Worm (Caenorhabditis elegans): ENCODE measurements around the gene dod-6.

Gene dod-6

DNA sequence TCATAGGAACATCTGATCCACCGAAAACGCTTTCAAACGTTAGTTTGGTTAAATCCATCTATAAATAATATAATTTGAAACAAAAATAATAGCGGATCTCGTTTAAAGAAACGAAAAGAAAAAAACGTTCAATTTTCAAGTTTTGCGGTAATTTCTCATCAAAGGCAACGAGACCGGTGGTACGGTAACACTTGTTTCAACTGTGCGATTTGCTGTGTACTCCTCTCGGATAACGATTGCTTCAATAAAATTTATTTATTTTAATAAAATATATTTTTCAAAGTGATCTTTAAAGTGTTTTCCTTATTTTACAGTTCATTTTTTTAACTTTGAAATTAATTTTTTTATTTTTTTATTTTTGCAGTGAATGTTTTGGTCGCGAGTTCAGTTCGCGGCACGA, 21.1 kb downstream of the dod-6 start, which contains the start of the genes rde-4 and cox-14 (continued):
- TF ChIP-seq hrde-1 (tag; optimal IDR thresholded peaks at IDR 0.05; ENCODE audit: borderline replicate concordance): no peak
- no peak for TF ChIP-seq hlh-26 (GFP tag; conservative IDR thresholded peaks at IDR 0.05)
- TF ChIP-seq lin-26 (GFP tag; IDR thresholded peaks at IDR 0.05): no peak
- TF ChIP-seq efl-1 (GFP tag; optimal IDR thresholded peaks at IDR 0.05): peak; percentile 48
- no peak for TF ChIP-seq nfya-1 (tag; optimal IDR thresholded peaks at IDR 0.05; ENCODE audit: borderline replicate concordance, insufficient read depth)
- no peak for TF ChIP-seq hmg-20 (GFP tag; IDR thresholded peaks at IDR 0.05)
- TF ChIP-seq lir-1 (GFP tag; conservative IDR thresholded peaks at IDR 0.05): no peak
- no peak for TF ChIP-seq mxl-1 (tag; optimal IDR thresholded peaks at IDR 0.05)
- no peak for TF ChIP-seq F55B11.4 (tag; optimal IDR thresholded peaks at IDR 0.05; ENCODE audit: borderline replicate concordance, insufficient read depth)
- TF ChIP-seq ceh-58 (GFP tag; IDR thresholded peaks at IDR 0.05): no peak
- peak; percentile 88 for TF ChIP-seq lsl-1 (GFP tag; optimal IDR thresholded peaks at IDR 0.05)
- TF ChIP-seq madf-3 (GFP tag; IDR thresholded peaks at IDR 0.05): no peak
- TF ChIP-seq ceh-100 (GFP tag; IDR thresholded peaks at IDR 0.05): no peak
- no peak for TF ChIP-seq ztf-18 (tag; optimal IDR thresholded peaks at IDR 0.05)
- TF ChIP-seq nhr-90 (tag; optimal IDR thresholded peaks at IDR 0.05): no peak
- TF ChIP-seq sdz-38 (tag; optimal IDR thresholded peaks at IDR 0.05): no peak
- TF ChIP-seq let-607 (tag; optimal IDR thresholded peaks at IDR 0.05): peak in 1 of 2 experiments; percentile 50
- TF ChIP-seq madf-10 (tag; optimal IDR thresholded peaks at IDR 0.05): peak; percentile 23
- no peak for TF ChIP-seq K12H6.12 (tag; optimal IDR thresholded peaks at IDR 0.05)
- no peak for TF ChIP-seq B0336.3 (GFP tag; IDR thresholded peaks at IDR 0.05)
- TF ChIP-seq K11D2.4 (GFP tag; IDR thresholded peaks at IDR 0.05): no peak
- TF ChIP-seq ztf-25 (GFP tag; IDR thresholded peaks at IDR 0.05): no peak
- peak; percentile 62 for TF ChIP-seq lin-54 (GFP tag; optimal IDR thresholded peaks at IDR 0.05)
- no peak for TF ChIP-seq ceh-40 (GFP tag; IDR thresholded peaks at IDR 0.05)
- TF ChIP-seq nfyb-1 (GFP tag; IDR thresholded peaks at IDR 0.05): no peak
- TF ChIP-seq F49E8.2 (tag; optimal IDR thresholded peaks at IDR 0.05; ENCODE audit: insufficient read depth): no peak
- no peak for TF ChIP-seq D2030.7 (GFP tag; IDR thresholded peaks at IDR 0.05)
- no peak for TF ChIP-seq madf-8 (GFP tag; conservative IDR thresholded peaks at IDR 0.05)
- no peak for TF ChIP-seq mcd-1 (GFP tag; IDR thresholded peaks at IDR 0.05)
- TF ChIP-seq xnd-1 (tag; optimal IDR thresholded peaks at IDR 0.05): peak; percentile 22
- TF ChIP-seq F23B12.7 (tag; optimal IDR thresholded peaks at IDR 0.05; ENCODE audit: insufficient read depth): peak; percentile 72
- TF ChIP-seq F33H1.4 (GFP tag; IDR thresholded peaks at IDR 0.05): no peak
- no peak for TF ChIP-seq repo-1 (tag; optimal IDR thresholded peaks at IDR 0.05)
- TF ChIP-seq B0035.1 (tag; optimal IDR thresholded peaks at IDR 0.05): no peak
- TF ChIP-seq rpc-1 (optimal IDR thresholded peaks at IDR 0.05): no peak
- no peak for TF ChIP-seq rpc-1 (tag; optimal IDR thresholded peaks at IDR 0.05)
- peak; percentile 39 for TF ChIP-seq ZK185.1 (tag; optimal IDR thresholded peaks at IDR 0.05; ENCODE audit: poor library complexity, severe bottlenecking)
- peak; percentile 48 for TF ChIP-seq snpc-1.3 (tag; optimal IDR thresholded peaks at IDR 0.05; ENCODE audit: insufficient read depth)
- TF ChIP-seq pha-4 (tag; optimal IDR thresholded peaks at IDR 0.05): peak; percentile 32
- no peak for TF ChIP-seq fkh-3 (tag; optimal IDR thresholded peaks at IDR 0.05)
- no peak for TF ChIP-seq rcor-1 (GFP tag; IDR thresholded peaks at IDR 0.05)

Measured in whole organism, young adult.